Fruit fly (Drosophila melanogaster): ENCODE measurements around the gene lace.
A peak's percentile ranks its signal among the peaks of the same experiment; 100 is the strongest.

lace gene

dm6 chr2L:15498885-15499696 lies at the start of gene lace (continued):
- TF ChIP-seq CG13775 (GFP tag; optimal IDR thresholded peaks at IDR 0.05): peak; percentile 87
- peak; percentile 36; the same call in 1 of the 2 replicates for TF ChIP-seq CG32767 (GFP tag; IDR thresholded peaks at IDR 0.05)
- TF ChIP-seq ac (GFP tag; optimal IDR thresholded peaks at IDR 0.05): peak; percentile 65
- peak; percentile 71 for TF ChIP-seq CG2202 (tag; optimal IDR thresholded peaks at IDR 0.05)
- peak; percentile 73 for TF ChIP-seq CG17829 (tag; optimal IDR thresholded peaks at IDR 0.05)
- peak; percentile 92 for TF ChIP-seq CG1603 (tag; optimal IDR thresholded peaks at IDR 0.05)
- peak; percentile 56 for TF ChIP-seq ems (GFP tag; optimal IDR thresholded peaks at IDR 0.05)
- TF ChIP-seq dimm (GFP tag; IDR thresholded peaks at IDR 0.05): 0 out of 2 replicates have a peak, but pooled peaks have one; percentile 51
- peak; percentile 99 for TF ChIP-seq Med (GFP tag)
- TF ChIP-seq croc (GFP tag; conservative IDR thresholded peaks at IDR 0.05): peak; percentile 67
- peak; percentile 60 for TF ChIP-seq CG13424 (tag; optimal IDR thresholded peaks at IDR 0.05)
- peak; percentile 84 for TF ChIP-seq YL-1 (GFP tag; optimal IDR thresholded peaks at IDR 0.05)
- TF ChIP-seq bsh (GFP tag; optimal IDR thresholded peaks at IDR 0.05): peak; percentile 62 to 73
- peak; percentile 84 for TF ChIP-seq CG8478 (optimal IDR thresholded peaks at IDR 0.05)
- TF ChIP-seq fd96Cb (tag; optimal IDR thresholded peaks at IDR 0.05): peak; percentile 34
- TF ChIP-seq CG16779 (GFP tag; IDR thresholded peaks at IDR 0.05): peak; percentile 80; the same call in 1 of the 2 replicates
- TF ChIP-seq Bteb2 (GFP tag; optimal IDR thresholded peaks at IDR 0.05): peak; percentile 74
- no peak for TF ChIP-seq en (GFP tag; optimal IDR thresholded peaks at IDR 0.05)
- TF ChIP-seq Hr78 (GFP tag; optimal IDR thresholded peaks at IDR 0.05): no peak
- TF ChIP-seq chinmo (GFP tag; IDR thresholded peaks at IDR 0.05; ENCODE audit: partially characterized antibody): 0 out of 4 replicates have a peak, but pooled peaks have one; percentile 58
- peak; percentile 56 for TF ChIP-seq lbe (GFP tag; optimal IDR thresholded peaks at IDR 0.05)
- peak; percentile 71 for TF ChIP-seq tio (GFP tag; optimal IDR thresholded peaks at IDR 0.05)
- peak; percentile 69 for TF ChIP-seq Usf (GFP tag; optimal IDR thresholded peaks at IDR 0.05)
- TF ChIP-seq Taf1 (GFP tag; IDR thresholded peaks at IDR 0.05): peak; percentile 53; the same call in 1 of the 2 replicates
- TF ChIP-seq grau (tag; optimal IDR thresholded peaks at IDR 0.05): peak; percentile 68
- TF ChIP-seq disco-r (GFP tag; optimal IDR thresholded peaks at IDR 0.05): peak; percentile 80
- TF ChIP-seq Ada2b (GFP tag; IDR thresholded peaks at IDR 0.05): peak; percentile 63
- TF ChIP-seq CG12659 (GFP tag; optimal IDR thresholded peaks at IDR 0.05): peak; percentile 94
- peak; percentile 74 for TF ChIP-seq CG1602 (GFP tag; optimal IDR thresholded peaks at IDR 0.05)
- TF ChIP-seq dati (GFP tag; IDR thresholded peaks at IDR 0.05): peak; percentile 57; the same call in 1 of the 2 replicates
- TF ChIP-seq tx (GFP tag; optimal IDR thresholded peaks at IDR 0.05): peak; percentile 62
- TF ChIP-seq CG13624 (GFP tag; optimal IDR thresholded peaks at IDR 0.05): peak; percentile 86
- no peak for TF ChIP-seq Hand (GFP tag; optimal IDR thresholded peaks at IDR 0.05)
- TF ChIP-seq CG6791 (GFP tag; IDR thresholded peaks at IDR 0.05; ENCODE audit: partially characterized antibody): peak; percentile 64; the same call in 2 of the 3 replicates
- peak; percentile 70 for TF ChIP-seq repo (GFP tag; optimal IDR thresholded peaks at IDR 0.05)
- peak; percentile 81 for TF ChIP-seq CG7271 (tag; optimal IDR thresholded peaks at IDR 0.05)
- TF ChIP-seq caup (GFP tag; optimal IDR thresholded peaks at IDR 0.05; ENCODE audit: severe bottlenecking): peak; percentile 91
- no peak for TF ChIP-seq hb (GFP tag; IDR thresholded peaks at IDR 0.05; ENCODE audit: partially characterized antibody)
- peak; percentile 63 for TF ChIP-seq CG16863 (GFP tag; optimal IDR thresholded peaks at IDR 0.05)
- peak; percentile 50 for TF ChIP-seq nerfin-1 (tag; optimal IDR thresholded peaks at IDR 0.05)
- peak; percentile 80 for TF ChIP-seq slp2 (GFP tag; optimal IDR thresholded peaks at IDR 0.05)
- no peak for TF ChIP-seq TFAM (GFP tag; optimal IDR thresholded peaks at IDR 0.05)
- peak; percentile 74 for TF ChIP-seq crc (GFP tag; optimal IDR thresholded peaks at IDR 0.05)
- TF ChIP-seq NfI (GFP tag; optimal IDR thresholded peaks at IDR 0.05): peak; percentile 91
- TF ChIP-seq HLH54F (GFP tag; optimal IDR thresholded peaks at IDR 0.05): peak; percentile 79
- peak; percentile 38; the same call in 1 of the 2 replicates for TF ChIP-seq gt (GFP tag; IDR thresholded peaks at IDR 0.05)
- peak; percentile 46 for TF ChIP-seq CG6683 (GFP tag; optimal IDR thresholded peaks at IDR 0.05)
- peak; percentile 98 for TF ChIP-seq ci (GFP tag; IDR thresholded peaks at IDR 0.05)

Measured in whole organism, embryonic.